Fruit fly (Drosophila melanogaster) whole organism, adult: Measurements from ENCODE around the gene CG46463.

Experiments
- Hr96 ChIP-seq: fragments of 200-800 bp; sonication (Bioruptor generic); optimal IDR thresholded peaks from 2 replicates; lab custom pipeline; 2016; ENCODE audit warnings: missing biosample characterization, missing genetic modification characterization
- pad ChIP-seq: fragments of 200-800 bp; sonication (Bioruptor generic); optimal IDR thresholded peaks from 3 replicates; lab custom pipeline; 2017; ENCODE audit warnings: missing biosample characterization, missing genetic modification characterization, mild to moderate bottlenecking, moderate library complexity, missing genetic modification reagents

DNA sequence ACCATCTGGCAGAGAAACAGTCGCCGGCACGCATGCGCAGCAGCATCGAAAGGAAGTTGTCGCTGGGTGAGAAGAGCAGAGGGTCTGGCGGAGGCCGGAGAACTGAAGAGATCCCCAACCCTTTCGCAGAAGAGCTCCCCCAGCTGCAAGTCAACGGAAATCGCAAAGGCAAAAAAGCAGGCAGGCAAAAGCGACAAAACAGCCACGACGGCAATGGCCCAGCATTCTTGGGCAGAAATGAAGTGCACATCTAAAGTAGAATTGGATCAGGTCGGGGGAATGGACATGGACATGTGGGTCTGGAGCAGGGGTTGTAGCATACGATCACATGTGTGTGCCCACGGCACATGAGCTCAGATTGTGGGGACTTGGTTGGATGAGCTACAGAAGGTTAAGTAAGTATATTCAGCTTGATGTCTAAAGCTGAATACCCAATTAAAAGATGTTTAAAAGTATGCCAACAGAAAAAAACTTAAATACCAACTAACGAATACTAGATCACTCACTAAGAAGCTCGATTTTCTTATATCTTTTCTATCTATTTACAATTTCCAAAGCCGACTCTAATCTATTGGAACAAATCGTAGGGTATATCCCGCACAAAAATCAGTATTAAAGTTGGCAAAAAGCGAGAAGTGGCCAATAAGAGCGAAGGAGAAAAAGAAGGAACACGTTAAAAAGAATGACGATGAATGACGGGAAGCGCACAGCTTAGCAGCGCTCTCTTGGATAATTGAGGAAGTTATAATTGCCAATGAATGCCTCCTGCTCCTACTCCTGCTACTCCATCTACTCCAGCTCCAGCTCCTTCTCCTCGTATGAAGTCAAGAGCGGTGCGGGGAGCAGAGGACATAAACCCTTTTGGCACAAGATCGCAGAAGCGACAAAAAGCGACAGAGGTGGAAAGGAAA is 19.1 kb upstream of the CG46463 start:
- TF ChIP-seq Hr96 (GFP tag; lab: Kevin White, UChicago) (no peak), pad (no peak)
